Fruit fly (Drosophila melanogaster) whole organism, wandering third instar larva: Measurements from ENCODE around the gene CG42588.
A peak's percentile ranks its signal among the peaks of the same experiment; 100 is the strongest.

Experiments
- Hnf4 ChIP-seq: fragments of 200-800 bp; sonication (Bioruptor generic); optimal IDR thresholded peaks from 2 replicates; lab custom pipeline; 2016; ENCODE audit warnings: missing biosample characterization, mild to moderate bottlenecking, missing genetic modification characterization
- Jra ChIP-seq: sonication (Bioruptor generic); optimal IDR thresholded peaks from 2 replicates; lab custom pipeline; 2016; ENCODE audit warnings: missing biosample characterization, missing genetic modification characterization
- Mio ChIP-seq: sonication (Bioruptor generic); optimal IDR thresholded peaks from 2 replicates; lab custom pipeline; 2016; ENCODE audit warnings: missing biosample characterization, missing genetic modification characterization
- OdsH ChIP-seq: fragments of 200-800 bp; sonication (Bioruptor generic); optimal IDR thresholded peaks from 2 replicates; lab custom pipeline; 2016; ENCODE audit warnings: missing biosample characterization, mild to moderate bottlenecking, missing genetic modification characterization
- br ChIP-seq: fragments of 200-800 bp; sonication (Bioruptor generic); optimal IDR thresholded peaks from 2 replicates; lab custom pipeline; 2016; ENCODE audit warnings: missing biosample characterization, missing genetic modification characterization
- brk ChIP-seq: fragments of 200-800 bp; sonication (Bioruptor generic); optimal IDR thresholded peaks from 2 replicates; lab custom pipeline; 2016; ENCODE audit warnings: missing biosample characterization, mild to moderate bottlenecking, missing genetic modification characterization
- fru ChIP-seq: fragments of 200-800 bp; sonication (Bioruptor generic); optimal IDR thresholded peaks from 3 replicates; lab custom pipeline; 2016; ENCODE audit warnings: missing biosample characterization, mild to moderate bottlenecking, missing genetic modification characterization
- jim ChIP-seq: fragments of 175-275, 200-325 bp; sonication (Bioruptor generic); optimal IDR thresholded peaks from 2 replicates; lab custom pipeline; 2016; ENCODE audit warnings: missing biosample characterization, mild to moderate bottlenecking, missing genetic modification characterization
- lola ChIP-seq: fragments of >200 bp; optimal IDR thresholded peaks from 2 replicates; lab custom pipeline; 2017; ENCODE audit warnings: missing biosample characterization, missing genetic modification characterization
- pan ChIP-seq: fragments of >200 bp; optimal IDR thresholded peaks from 2 replicates; lab custom pipeline; 2017
- psq ChIP-seq: fragments of 200-800 bp; sonication (Bioruptor generic); optimal IDR thresholded peaks from 3 replicates; lab custom pipeline; 2017; ENCODE audit warnings: missing biosample characterization, mild to moderate bottlenecking, missing genetic modification characterization, moderate library complexity
- woc ChIP-seq: sonication (Bioruptor generic); optimal IDR thresholded peaks from 2 replicates; lab custom pipeline; 2016; ENCODE audit warnings: missing biosample characterization, mild to moderate bottlenecking, missing genetic modification characterization

DNA sequence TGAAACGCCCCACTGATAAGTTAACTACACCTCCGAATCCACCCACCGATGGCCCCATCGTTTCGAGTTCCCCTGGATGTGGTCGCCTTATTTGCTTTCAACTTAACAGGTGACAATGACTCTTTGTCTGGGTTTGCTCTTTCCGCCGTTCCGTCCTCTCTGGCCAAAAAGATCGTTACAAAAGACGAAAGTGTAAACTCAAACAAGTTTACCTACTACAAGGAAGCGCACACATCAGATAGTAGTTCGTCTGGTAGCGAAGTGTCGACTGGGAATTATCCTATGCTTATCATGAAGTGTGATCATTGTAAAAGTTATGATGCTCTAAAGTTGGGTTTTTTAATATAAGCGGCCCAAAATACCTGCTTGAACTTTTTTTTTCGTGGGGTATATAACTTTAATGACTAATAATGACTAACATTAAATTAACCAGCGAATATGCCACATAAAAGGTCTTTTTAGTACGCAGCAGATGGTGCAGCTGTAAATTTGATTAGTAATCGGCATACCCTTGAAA lies 15.2 kb upstream of the CG42588 start:
- no peak for TF ChIP-seq Jra (GFP tag; lab: Kevin White, UChicago)
- TF ChIP-seq br (GFP tag; lab: Kevin White, UChicago): peak; percentile 8
- TF ChIP-seq OdsH (GFP tag; lab: Kevin White, UChicago): no peak
- peak; percentile 20 for TF ChIP-seq psq (GFP tag; lab: Kevin White, UChicago)
- TF ChIP-seq fru (GFP tag; lab: Kevin White, UChicago): peak; percentile 54
- no peak for TF ChIP-seq Hnf4 (GFP tag; lab: Kevin White, UChicago)
- no peak for TF ChIP-seq woc (GFP tag; lab: Kevin White, UChicago)
- TF ChIP-seq jim: no peak
- no peak for TF ChIP-seq pan
- TF ChIP-seq lola (GFP tag; lab: Kevin White, UChicago): no peak
- no peak for TF ChIP-seq brk (GFP tag; lab: Kevin White, UChicago)
- no peak for TF ChIP-seq Mio (GFP tag; lab: Kevin White, UChicago)
